Worm (Caenorhabditis elegans): ENCODE results near the gene K05F1.1.
"Not testable (repeated sequence)": the region's sequence is repeated elsewhere in the genome, so short reads cannot be mapped to it uniquely, and the experiment has no call there.

The K05F1.1 gene

DNA sequence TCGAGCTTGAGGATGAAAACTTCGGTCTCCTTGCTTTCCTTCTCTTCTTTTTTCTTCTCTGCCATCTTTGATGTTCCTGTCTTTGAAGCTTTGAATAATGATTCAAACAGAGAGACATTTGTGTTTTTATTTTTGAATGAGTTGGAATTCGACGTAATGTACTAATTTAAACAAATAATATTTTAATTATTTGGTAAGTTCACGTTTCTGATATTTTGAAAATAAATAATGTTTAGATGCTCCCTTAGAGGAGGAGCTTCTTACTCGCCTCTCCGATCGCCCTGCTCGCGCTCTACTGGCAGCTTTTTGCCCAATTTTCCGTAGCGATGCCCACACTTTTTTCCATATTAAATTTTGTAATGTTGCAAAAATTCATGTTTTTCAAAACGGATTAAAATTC is at the start of gene K05F1.1, which contains the start of gene K05F1.9:
K05F1.1 (plus strand) TSS at position 308 of the 400 bp plus-strand sequence.
K05F1.9 (minus strand) TSS at position 101 of the 400 bp plus-strand sequence.
- TF ChIP-seq him-1 (tag; optimal IDR thresholded peaks at IDR 0.05) = no peak
- no peak for TF ChIP-seq W03F9.2 (tag; optimal IDR thresholded peaks at IDR 0.05)
- no peak for TF ChIP-seq dao-5 (tag; optimal IDR thresholded peaks at IDR 0.05)

DNA sequence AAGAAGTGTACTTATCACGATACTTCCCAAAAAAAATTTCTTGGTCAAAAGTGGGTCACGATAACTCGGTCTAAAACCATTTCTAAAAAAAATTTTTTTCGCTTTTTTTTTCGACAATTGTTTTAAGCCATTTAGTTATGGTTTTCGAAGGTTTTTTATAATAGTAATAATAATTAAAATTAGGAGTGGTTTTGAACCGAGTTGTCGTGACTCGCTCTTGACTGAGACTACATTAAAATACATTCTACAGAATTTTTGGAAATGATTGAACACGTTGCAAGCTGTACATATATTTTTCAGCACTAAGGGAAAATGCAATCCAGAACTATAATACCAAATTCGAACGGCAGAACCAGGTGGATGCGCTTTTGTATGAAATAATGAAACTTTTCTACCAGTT is 47.0 kb upstream of the K05F1.1 start, which contains the start of gene F10C1.8:
F10C1.8 (plus strand) TSS at position 301 of the 400 bp plus-strand sequence.
- no peak for TF ChIP-seq dao-5 (tag; optimal IDR thresholded peaks at IDR 0.05)
- TF ChIP-seq W03F9.2 (tag; optimal IDR thresholded peaks at IDR 0.05) = no peak
- TF ChIP-seq him-1 (tag; optimal IDR thresholded peaks at IDR 0.05) = no peak

DNA sequence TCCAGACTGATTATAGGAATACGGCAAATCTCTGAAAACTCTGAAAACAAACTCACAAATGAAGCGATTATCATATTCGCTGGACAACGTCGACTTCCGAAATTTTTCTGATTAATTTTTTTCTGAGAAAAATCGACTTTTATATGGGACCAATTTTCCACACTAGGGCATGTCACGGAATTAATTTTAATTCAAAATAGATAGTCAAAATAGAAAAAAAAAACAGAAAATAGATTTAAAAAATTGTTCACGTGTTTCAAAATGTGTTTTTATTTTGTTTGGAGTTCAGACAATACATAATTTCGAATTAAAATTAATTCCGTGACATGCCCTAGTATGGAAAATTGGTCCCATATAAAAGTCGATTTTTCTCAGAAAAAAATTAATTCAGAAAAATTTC is 43.5 kb upstream of the K05F1.1 start, which contains the start of the genes F10C1.3 and F10C1.23:
F10C1.3 (minus strand) TSS at position 101 of the 400 bp plus-strand sequence.
F10C1.23 (plus strand) TSS at position 385 of the 400 bp plus-strand sequence.
- TF ChIP-seq him-1, dao-5, W03F9.2 (tag; optimal IDR thresholded peaks at IDR 0.05): not testable (repeated sequence)

DNA sequence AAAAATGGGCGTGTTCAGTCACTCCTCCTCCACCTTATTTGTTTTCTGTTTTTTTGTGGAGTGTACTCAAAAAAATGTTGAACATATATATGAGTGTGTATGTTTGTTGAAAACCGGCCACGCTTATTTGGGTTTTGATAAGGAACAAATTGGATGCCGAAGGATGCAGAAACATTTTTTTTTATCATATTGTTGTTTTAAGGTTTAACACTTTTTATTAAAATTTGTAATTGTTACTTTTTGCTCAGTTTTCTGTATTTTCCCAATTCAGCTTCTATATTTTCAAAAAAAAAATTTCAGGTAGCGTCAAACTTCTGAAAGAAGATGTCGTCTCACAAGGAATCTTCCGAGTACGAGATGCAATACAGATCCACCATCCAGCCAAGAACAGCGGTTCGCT is 35.9 kb upstream of the K05F1.1 start, which contains the start of gene ifb-1:
ifb-1 (plus strand) TSS at position 301 of the 400 bp plus-strand sequence.
- TF ChIP-seq dao-5 (tag; optimal IDR thresholded peaks at IDR 0.05) (no peak), him-1 (tag; optimal IDR thresholded peaks at IDR 0.05) (no peak), W03F9.2 (tag; optimal IDR thresholded peaks at IDR 0.05) (no peak)

DNA sequence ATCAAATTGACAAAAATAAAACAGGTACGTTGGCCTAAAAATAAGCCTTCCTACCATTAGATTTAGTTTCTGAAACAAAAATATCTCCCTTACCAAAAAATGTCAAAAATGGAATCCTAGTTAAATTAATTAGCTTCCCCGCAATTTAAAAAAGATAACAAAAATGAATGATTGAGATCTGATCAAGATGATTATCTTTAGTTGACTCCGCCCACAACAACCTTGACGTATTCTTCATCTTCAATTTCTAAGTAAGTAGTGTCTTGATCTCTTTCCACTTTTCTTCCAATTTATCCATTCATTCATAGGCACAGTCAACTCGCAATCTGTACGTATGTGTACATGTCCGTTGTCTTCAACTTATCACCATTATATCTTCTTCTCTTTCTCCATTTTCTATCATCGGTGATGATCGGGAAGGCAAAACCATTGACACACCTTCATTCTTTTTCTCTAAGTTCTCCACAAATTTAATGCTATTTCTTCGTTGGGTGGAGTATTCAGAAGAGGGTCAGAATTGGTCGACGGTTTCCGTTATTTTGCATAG is 32.8 kb upstream of the K05F1.1 start:
- TF ChIP-seq W03F9.2 (tag; optimal IDR thresholded peaks at IDR 0.05) (no peak), dao-5 (tag; optimal IDR thresholded peaks at IDR 0.05) (no peak), him-1 (tag; optimal IDR thresholded peaks at IDR 0.05) (no peak)

DNA sequence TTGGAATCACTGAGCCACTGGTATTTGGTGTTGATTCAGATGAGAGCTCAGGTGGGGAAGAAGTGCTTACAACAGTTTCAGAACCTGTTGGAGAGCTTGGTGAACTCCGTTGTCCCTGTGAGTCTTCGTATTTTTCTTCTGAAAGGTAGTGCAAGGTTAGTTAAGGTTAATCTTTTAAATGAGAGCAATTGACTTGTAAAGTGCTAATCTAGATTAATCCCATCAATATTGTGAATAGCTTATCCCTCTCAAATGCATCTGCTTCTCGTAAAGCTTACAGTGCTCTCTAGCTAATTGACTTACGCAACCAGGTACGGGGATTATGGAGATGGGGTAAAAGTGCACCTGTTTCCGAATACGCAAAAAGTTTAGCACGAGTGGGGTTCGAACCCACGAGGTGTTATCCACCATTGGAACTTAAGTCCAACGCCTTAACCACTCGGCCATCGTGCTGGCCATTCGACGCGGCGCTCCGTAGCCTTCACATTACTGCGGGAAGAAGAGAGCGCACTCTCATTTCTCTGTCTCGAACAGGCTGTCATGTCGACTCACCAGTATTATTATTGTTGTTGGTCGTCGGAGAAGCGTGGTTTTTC is 28.5 kb upstream of the K05F1.1 start:
- no peak for TF ChIP-seq W03F9.2 (tag; optimal IDR thresholded peaks at IDR 0.05)
- no peak for TF ChIP-seq dao-5 (tag; optimal IDR thresholded peaks at IDR 0.05)
- TF ChIP-seq him-1 (tag; optimal IDR thresholded peaks at IDR 0.05) = peak; percentile 28

DNA sequence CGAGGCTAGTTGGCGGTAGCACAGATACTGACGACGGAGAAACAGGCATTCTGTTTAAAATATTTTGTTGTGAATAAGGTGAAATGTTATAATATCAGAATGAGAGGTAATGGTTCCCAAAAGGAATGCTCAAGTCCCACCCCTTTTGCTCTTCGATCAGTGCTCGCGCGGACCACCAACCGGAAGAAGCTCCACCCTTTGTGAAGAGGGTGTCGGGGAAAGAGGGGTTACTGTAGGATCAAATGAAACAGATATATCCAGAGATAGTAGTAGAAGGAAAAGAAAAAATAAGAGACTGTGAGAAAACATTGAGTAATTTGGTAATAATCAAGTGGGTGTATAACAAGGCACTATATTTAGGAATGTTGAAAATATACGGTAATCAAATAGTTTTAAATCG is 27.1 kb upstream of the K05F1.1 start, which contains the start of the genes dmd-5 and F10C1.1:
dmd-5 (minus strand) TSS at position 101 of the 400 bp plus-strand sequence.
F10C1.1 (plus strand) TSS at position 110 of the 400 bp plus-strand sequence.
- no peak for TF ChIP-seq him-1 (tag; optimal IDR thresholded peaks at IDR 0.05)
- no peak for TF ChIP-seq dao-5 (tag; optimal IDR thresholded peaks at IDR 0.05)
- no peak for TF ChIP-seq W03F9.2 (tag; optimal IDR thresholded peaks at IDR 0.05)

DNA sequence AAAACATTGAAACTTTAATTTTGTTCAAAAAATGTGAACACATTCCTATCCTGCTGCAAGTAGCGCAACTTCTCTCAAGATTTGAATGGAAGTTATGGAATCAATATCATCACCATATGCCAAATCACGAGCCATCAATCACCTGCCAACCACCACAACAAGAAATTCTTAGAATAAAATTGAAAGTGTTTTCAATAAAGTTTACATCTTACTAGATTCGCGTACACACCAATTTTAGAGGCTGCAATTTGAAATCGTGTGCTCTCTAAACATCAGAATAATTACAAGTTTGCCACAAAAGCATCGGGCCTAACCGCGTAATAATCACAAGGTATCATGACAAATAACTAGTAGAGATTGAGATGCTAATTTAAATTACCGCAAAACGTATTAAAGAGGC is 26.3 kb upstream of the K05F1.1 start:
- TF ChIP-seq him-1 (tag; optimal IDR thresholded peaks at IDR 0.05) (no peak), W03F9.2 (tag; optimal IDR thresholded peaks at IDR 0.05) (no peak), dao-5 (tag; optimal IDR thresholded peaks at IDR 0.05) (no peak)

DNA sequence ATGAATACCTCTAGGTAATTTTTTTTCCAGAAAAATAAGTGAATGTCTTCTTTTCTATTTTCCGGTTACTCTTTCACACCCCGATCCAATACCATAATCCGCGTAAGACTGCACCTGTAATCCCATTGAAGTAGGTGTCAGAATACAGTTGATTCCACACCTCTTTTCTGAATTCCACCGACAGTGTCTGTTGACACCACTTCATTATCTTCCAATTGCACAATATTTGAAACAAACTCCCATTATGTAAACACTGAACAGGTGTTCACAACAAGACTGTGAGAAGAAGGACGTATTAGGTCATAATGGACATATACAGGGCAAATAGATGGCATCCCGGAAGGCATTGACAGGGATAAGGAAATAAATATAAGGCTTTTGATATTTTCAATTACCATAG is 23.8 kb upstream of the K05F1.1 start:
- TF ChIP-seq W03F9.2 (tag; optimal IDR thresholded peaks at IDR 0.05) (no peak), dao-5 (tag; optimal IDR thresholded peaks at IDR 0.05) (no peak), him-1 (tag; optimal IDR thresholded peaks at IDR 0.05) (no peak)

DNA sequence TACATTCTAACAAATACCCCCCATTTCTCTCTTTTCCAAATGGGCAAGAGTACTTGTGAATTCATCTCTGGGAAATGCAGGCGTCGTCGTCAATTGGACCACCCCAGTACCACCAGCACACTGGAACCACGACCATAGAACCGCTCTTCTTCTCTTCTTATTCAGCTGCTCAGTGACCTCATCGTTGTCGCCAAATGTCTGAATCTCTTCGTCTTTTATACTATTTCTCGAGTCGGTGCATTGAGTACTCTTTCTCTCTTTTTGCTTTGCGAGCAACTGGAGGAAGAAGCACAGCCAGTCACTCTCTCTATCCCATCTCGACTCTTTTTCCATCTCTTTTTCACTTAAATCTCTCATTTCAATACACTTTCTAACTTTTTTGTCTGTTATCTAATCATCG is 21.3 kb upstream of the K05F1.1 start:
- TF ChIP-seq dao-5 (tag; optimal IDR thresholded peaks at IDR 0.05) (no peak), him-1 (tag; optimal IDR thresholded peaks at IDR 0.05) (peak; percentile 75)

DNA sequence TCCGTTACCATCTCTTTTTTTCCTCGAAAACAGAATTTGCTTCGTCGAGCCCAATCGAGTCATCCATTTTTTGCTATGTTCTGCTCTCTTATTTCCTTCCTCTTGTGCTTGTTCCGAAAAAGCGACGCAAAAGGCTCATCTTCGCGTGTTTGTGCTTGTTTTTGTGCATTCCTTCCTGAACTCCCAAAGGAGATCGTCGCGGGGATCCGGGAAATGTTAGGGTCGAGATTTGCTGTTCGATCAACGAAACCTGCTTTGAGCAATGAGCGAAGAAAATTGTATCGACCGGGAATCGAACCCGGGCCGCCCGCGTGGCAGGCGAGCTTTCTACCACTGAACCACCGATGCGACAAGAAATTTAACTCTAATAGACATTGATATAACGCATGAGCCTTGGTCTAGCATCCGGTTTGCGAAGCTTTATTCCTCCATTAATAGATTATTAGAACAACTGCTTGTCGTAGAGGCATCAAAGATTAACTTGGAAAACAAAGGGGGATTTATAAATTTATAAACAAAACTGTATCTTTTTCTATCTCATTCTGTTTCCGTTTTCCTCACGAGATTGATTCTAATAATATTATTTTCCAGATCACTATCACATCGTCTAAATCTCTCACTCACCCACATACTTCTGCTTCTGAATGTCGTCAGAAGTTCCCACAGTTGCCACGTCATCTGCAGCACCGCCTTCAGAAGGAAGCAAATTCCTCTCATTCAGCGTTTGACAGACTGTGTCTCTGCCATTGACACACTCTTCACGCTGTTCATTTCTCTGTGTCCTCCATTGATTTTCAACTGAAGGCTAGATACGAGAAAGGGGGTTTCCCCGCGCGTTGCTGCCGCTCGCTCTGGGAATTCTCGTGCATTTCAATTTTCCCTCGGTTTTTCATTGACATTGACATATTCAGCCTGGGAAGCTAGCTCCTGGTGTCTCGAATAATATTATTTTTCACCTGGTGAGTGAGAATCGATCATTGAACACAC is 19.0 kb upstream of the K05F1.1 start, which contains the start of gene K05F1.6:
K05F1.6 (plus strand) TSS at position 586 of the 987 bp plus-strand sequence.
- TF ChIP-seq dao-5 (tag; optimal IDR thresholded peaks at IDR 0.05) (peak; percentile 47), him-1 (tag; optimal IDR thresholded peaks at IDR 0.05) (peak; percentile 34), W03F9.2 (tag; optimal IDR thresholded peaks at IDR 0.05) (peak; percentile 67)

DNA sequence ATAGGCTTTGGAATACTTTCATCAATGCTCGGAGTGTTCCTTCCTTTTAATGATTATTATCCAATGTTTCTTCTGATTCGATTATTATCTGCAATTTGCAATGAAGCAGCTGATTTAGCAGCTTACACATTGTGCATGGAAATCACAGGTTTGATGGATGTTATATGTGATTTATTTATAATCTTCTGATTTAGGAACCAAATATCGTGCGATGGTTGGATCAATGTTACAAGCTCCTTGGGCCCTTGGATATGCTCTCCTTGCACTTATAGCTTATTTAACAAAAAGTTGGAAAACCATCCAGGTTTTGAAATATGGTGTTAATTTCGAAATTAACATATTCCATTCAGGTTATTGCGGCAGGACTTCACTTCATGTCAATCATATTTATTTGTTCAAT is 15.7 kb upstream of the K05F1.1 start:
- TF ChIP-seq dao-5 (tag; optimal IDR thresholded peaks at IDR 0.05) (no peak), W03F9.2 (tag; optimal IDR thresholded peaks at IDR 0.05) (no peak), him-1 (tag; optimal IDR thresholded peaks at IDR 0.05) (no peak)

DNA sequence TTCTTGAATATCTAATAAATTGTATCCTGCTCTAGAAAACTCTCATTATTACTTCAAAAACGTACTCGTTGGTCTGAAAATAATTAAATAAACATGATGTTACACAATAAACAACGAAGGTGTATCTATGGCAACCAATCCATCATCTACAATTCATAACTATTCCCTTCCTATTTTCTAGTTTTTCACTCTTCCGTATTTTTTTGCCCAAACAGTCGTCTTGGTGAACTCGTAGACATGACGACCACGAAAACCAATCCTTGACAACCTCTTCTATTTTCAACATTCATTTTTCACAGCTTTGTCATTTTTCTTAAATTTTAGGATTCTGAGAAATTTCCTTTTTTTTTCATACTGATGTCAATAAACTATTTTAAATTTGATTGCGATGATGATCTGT is 12.4 kb upstream of the K05F1.1 start, which contains the start of gene K05F1.13:
K05F1.13 (plus strand) TSS at position 301 of the 400 bp plus-strand sequence.
- TF ChIP-seq him-1 (tag; optimal IDR thresholded peaks at IDR 0.05) (no peak), dao-5 (tag; optimal IDR thresholded peaks at IDR 0.05) (no peak), W03F9.2 (tag; optimal IDR thresholded peaks at IDR 0.05) (no peak)
